Fruit fly (Drosophila melanogaster) whole organism, embryonic: ENCODE results near the gene CG32320.
A peak's percentile ranks its signal among the peaks of the same experiment; 100 is the strongest.

ENCODE experiments used
- Awh ChIP-seq: fragments of 200-800 bp; sonication (Bioruptor generic); IDR thresholded peaks from 2 replicates; pipeline ENCODE4, ENCODE4 v1.3.6; 2022; ENCODE audit warnings: missing biosample characterization, missing genetic modification characterization
- CG10267 ChIP-seq: fragments of 200-800 bp; sonication (Bioruptor generic); optimal IDR thresholded peaks from 2 replicates; lab custom pipeline; 2018; ENCODE audit warnings: missing biosample characterization, mild to moderate bottlenecking, missing genetic modification characterization, moderate library complexity
- CG12071 ChIP-seq: fragments of 200-800 bp; sonication (Bioruptor generic); optimal IDR thresholded peaks from 3 replicates; lab custom pipeline; 2018; ENCODE audit warnings: missing biosample characterization, mild to moderate bottlenecking, missing genetic modification characterization
- CG12104 ChIP-seq: fragments of 200-800 bp; sonication (Bioruptor generic); optimal IDR thresholded peaks from 3 replicates; lab custom pipeline; 2016; ENCODE audit warnings: missing biosample characterization, missing genetic modification characterization
- CG17328 ChIP-seq: fragments of 200-800 bp; sonication (Bioruptor generic); IDR thresholded peaks from 2 replicates; pipeline ENCODE4 v1.3.6; 2022; ENCODE audit warnings: missing biosample characterization, missing genetic modification characterization
- CG17802 ChIP-seq: fragments of 200-800 bp; sonication (Bioruptor generic); optimal IDR thresholded peaks from 2 replicates; lab custom pipeline; 2018; ENCODE audit warnings: missing biosample characterization, mild to moderate bottlenecking, missing genetic modification characterization, moderate library complexity
- CG1792 ChIP-seq: fragments of 200-800 bp; sonication (Bioruptor generic); optimal IDR thresholded peaks from 2 replicates; lab custom pipeline; 2016; ENCODE audit warnings: missing biosample characterization, missing genetic modification characterization
- CG18262 ChIP-seq: fragments of 200-800 bp; optimal IDR thresholded peaks from 3 replicates; lab custom pipeline; 2019; ENCODE audit warnings: missing biosample characterization, mild to moderate bottlenecking, missing genetic modification characterization, moderate library complexity
- CG18599 ChIP-seq: fragments of 200-800 bp; sonication (Bioruptor generic); optimal IDR thresholded peaks from 3 replicates; lab custom pipeline; 2017; ENCODE audit warnings: missing biosample characterization, missing genetic modification characterization, mild to moderate bottlenecking, moderate library complexity, missing genetic modification reagents
- CG31224 ChIP-seq: fragments of 200-800 bp; sonication (Bioruptor generic); IDR thresholded peaks from 2 replicates; pipeline ENCODE4 v1.3.6; 2022; ENCODE audit warnings: missing biosample characterization, missing genetic modification characterization
- CG31388 ChIP-seq: fragments of 200-800 bp; sonication (Bioruptor generic); optimal IDR thresholded peaks from 2 replicates; lab custom pipeline; 2016; ENCODE audit warnings: missing biosample characterization, missing genetic modification characterization
- CG32532 ChIP-seq: fragments of 200-800 bp; sonication (Bioruptor generic); IDR thresholded peaks from 2 replicates; pipeline ENCODE4 v1.3.6; 2022; ENCODE audit warnings: missing biosample characterization, missing genetic modification characterization
- CG34422 ChIP-seq: fragments of 200-800 bp; sonication (Bioruptor generic); IDR thresholded peaks from 3 replicates; pipeline ENCODE4 v1.3.6; 2022; ENCODE audit warnings: missing biosample characterization, missing genetic modification characterization
- CG4360 ChIP-seq: fragments of 200-800 bp; sonication (Bioruptor generic); IDR thresholded peaks from 2 replicates; pipeline ENCODE4 v1.3.6; 2022; ENCODE audit warnings: missing biosample characterization, missing genetic modification characterization
- CG4820 ChIP-seq: fragments of 200-800 bp; sonication (Bioruptor generic); optimal IDR thresholded peaks from 3 replicates; lab custom pipeline; 2016; ENCODE audit warnings: missing biosample characterization, missing genetic modification characterization
- CG6683 ChIP-seq: fragments of 200-800 bp; sonication (Bioruptor generic); optimal IDR thresholded peaks from 2 replicates; lab custom pipeline; 2017; ENCODE audit warnings: missing biosample characterization, mild to moderate bottlenecking, missing genetic modification characterization, missing genetic modification reagents
- CG6813 ChIP-seq: fragments of 200-800 bp; sonication (Bioruptor generic); optimal IDR thresholded peaks from 2 replicates; lab custom pipeline; 2017; ENCODE audit warnings: missing biosample characterization, missing genetic modification characterization, mild to moderate bottlenecking, moderate library complexity, missing genetic modification reagents
- CG7357 ChIP-seq: fragments of 200-800 bp; sonication (Bioruptor generic); IDR thresholded peaks from 3 replicates; pipeline ENCODE4 v1.3.6; 2022; ENCODE audit warnings: missing biosample characterization, missing genetic modification characterization
- CG7963 ChIP-seq: fragments of 200-800 bp; sonication (Bioruptor generic); IDR thresholded peaks from 3 replicates; pipeline ENCODE4 v1.3.6; 2022; ENCODE audit warnings: missing biosample characterization, missing genetic modification characterization; ENCODE audit not compliant: partially characterized antibody
- CG7987 ChIP-seq: fragments of 200-800 bp; sonication (Bioruptor generic); optimal IDR thresholded peaks from 2 replicates; lab custom pipeline; 2018; ENCODE audit warnings: missing biosample characterization, mild to moderate bottlenecking, missing genetic modification characterization, moderate library complexity
- CG9932 ChIP-seq: fragments of 200-800 bp; sonication (Bioruptor generic); IDR thresholded peaks from 2 replicates; pipeline ENCODE4 v1.3.6; 2022; ENCODE audit warnings: missing biosample characterization, missing genetic modification characterization
- CkIIα-i1 ChIP-seq: fragments of 200-800 bp; sonication (Bioruptor generic); IDR thresholded peaks from 2 replicates; pipeline ENCODE4 v1.3.6; 2022; ENCODE audit warnings: missing biosample characterization, missing genetic modification characterization
- D19B ChIP-seq: fragments of 200-800 bp; sonication (Bioruptor generic); optimal IDR thresholded peaks from 2 replicates; lab custom pipeline; 2017; ENCODE audit warnings: missing biosample characterization, mild to moderate bottlenecking, missing genetic modification characterization
- Dek ChIP-seq: fragments of 200-800 bp; sonication (Bioruptor generic); optimal IDR thresholded peaks from 3 replicates; lab custom pipeline; 2019; ENCODE audit warnings: missing biosample characterization, mild to moderate bottlenecking, missing genetic modification characterization, moderate library complexity
- Dref ChIP-seq: fragments of 200-800 bp; sonication (Bioruptor generic); IDR thresholded peaks from 2 replicates; pipeline ENCODE4 v1.3.6; 2022; ENCODE audit warnings: missing biosample characterization, missing genetic modification characterization
- Elba2 ChIP-seq: fragments of 200-800 bp; sonication (Bioruptor generic); optimal IDR thresholded peaks from 3 replicates; lab custom pipeline; 2016; ENCODE audit warnings: missing biosample characterization, missing genetic modification characterization
- Ets97D ChIP-seq: fragments of 200-800 bp; sonication (Bioruptor generic); optimal IDR thresholded peaks from 3 replicates; lab custom pipeline; 2016; ENCODE audit warnings: missing biosample characterization, missing genetic modification characterization
- Gug ChIP-seq: fragments of 200-800 bp; sonication (Bioruptor generic); IDR thresholded peaks from 4 replicates; pipeline ENCODE4 v1.3.6; 2022; ENCODE audit warnings: missing biosample characterization, missing genetic modification characterization
- H15 ChIP-seq: fragments of 200-800 bp; sonication (Bioruptor generic); IDR thresholded peaks from 3 replicates; pipeline ENCODE4 v1.3.6; 2022; ENCODE audit warnings: missing biosample characterization, missing genetic modification characterization
- HLH4C ChIP-seq: fragments of 200-800 bp; sonication (Bioruptor generic); IDR thresholded peaks from 3 replicates; pipeline ENCODE4 v1.3.6; 2022; ENCODE audit warnings: missing biosample characterization, missing genetic modification characterization; ENCODE audit not compliant: partially characterized antibody
- HLH54F ChIP-seq: fragments of 200-800 bp; sonication (Bioruptor generic); optimal IDR thresholded peaks from 3 replicates; lab custom pipeline; 2016; ENCODE audit warnings: missing biosample characterization, missing genetic modification characterization
- Hr3 ChIP-seq: fragments of 200-800 bp; sonication (Bioruptor generic); optimal IDR thresholded peaks from 3 replicates; lab custom pipeline; 2016; ENCODE audit warnings: missing biosample characterization, missing genetic modification characterization
- Hr78 ChIP-seq, 2 experiments: fragments of 200-800 bp in 1 of 2; fragments of >200 bp in 1 of 2; sonication (Bioruptor generic) in 1 of 2; optimal IDR thresholded peaks; 2 replicates each; lab custom pipeline; 2017 to 2019; ENCODE audit warnings: missing biosample characterization in 2 of 2, missing genetic modification characterization in 2 of 2, mild to moderate bottlenecking in 1 of 2, moderate library complexity in 1 of 2
- MESR4 ChIP-seq: fragments of 200-800 bp; sonication (Bioruptor generic); optimal IDR thresholded peaks from 2 replicates; lab custom pipeline; 2018; ENCODE audit warnings: missing biosample characterization, mild to moderate bottlenecking, missing genetic modification characterization, moderate library complexity
- abd-A ChIP-seq: fragments of 200-800 bp; sonication (Bioruptor generic); optimal IDR thresholded peaks from 3 replicates; lab custom pipeline; 2019; ENCODE audit warnings: missing biosample characterization, mild to moderate bottlenecking, missing genetic modification characterization, moderate library complexity
- al ChIP-seq: fragments of 200-800 bp; sonication (Bioruptor generic); IDR thresholded peaks from 2 replicates; pipeline ENCODE4 v1.3.6; 2022; ENCODE audit warnings: missing biosample characterization, missing genetic modification characterization
- az2 ChIP-seq: fragments of 200-800 bp; sonication (Bioruptor generic); optimal IDR thresholded peaks from 3 replicates; lab custom pipeline; 2016; ENCODE audit warnings: missing biosample characterization, missing genetic modification characterization
- bab2 ChIP-seq: fragments of 200-800 bp; sonication (Bioruptor generic); optimal IDR thresholded peaks from 2 replicates; lab custom pipeline; 2016; ENCODE audit warnings: missing biosample characterization, missing genetic modification characterization
- chn ChIP-seq: fragments of 200-800 bp; sonication (Bioruptor generic); optimal IDR thresholded peaks from 2 replicates; lab custom pipeline; 2016; ENCODE audit warnings: missing biosample characterization, missing genetic modification characterization
- dmrt99B ChIP-seq: fragments of 200-800 bp; sonication (Bioruptor generic); optimal IDR thresholded peaks from 2 replicates; lab custom pipeline; 2018; ENCODE audit warnings: missing biosample characterization, mild to moderate bottlenecking, missing genetic modification characterization, moderate library complexity
- fd96Cb ChIP-seq: fragments of 200-800 bp; sonication (Bioruptor generic); optimal IDR thresholded peaks from 2 replicates; lab custom pipeline; 2018; ENCODE audit warnings: missing biosample characterization, mild to moderate bottlenecking, missing genetic modification characterization, moderate library complexity
- gsb ChIP-seq: fragments of 200-800 bp; sonication (Bioruptor generic); IDR thresholded peaks from 2 replicates; pipeline ENCODE4 v1.3.6; 2022; ENCODE audit warnings: missing biosample characterization, missing genetic modification characterization
- kah ChIP-seq: fragments of 200-800 bp; sonication (Bioruptor generic); optimal IDR thresholded peaks from 2 replicates; lab custom pipeline; 2018; ENCODE audit warnings: missing biosample characterization, mild to moderate bottlenecking, missing genetic modification characterization
- nerfin-1 ChIP-seq: fragments of 200-800 bp; sonication (Bioruptor generic); optimal IDR thresholded peaks from 3 replicates; lab custom pipeline; 2019; ENCODE audit warnings: missing biosample characterization, mild to moderate bottlenecking, missing genetic modification characterization, moderate library complexity
- nom ChIP-seq: fragments of 200-800 bp; sonication (Bioruptor generic); optimal IDR thresholded peaks from 2 replicates; lab custom pipeline; 2017; ENCODE audit warnings: missing biosample characterization, missing genetic modification characterization, mild to moderate bottlenecking, moderate library complexity, missing genetic modification reagents
- otp ChIP-seq: fragments of 200-800 bp; sonication (Bioruptor generic); IDR thresholded peaks from 3 replicates; pipeline ENCODE4, ENCODE4 v1.3.6; 2022; ENCODE audit warnings: missing biosample characterization, missing genetic modification characterization
- ranshi ChIP-seq: fragments of 200-800 bp; sonication (Bioruptor generic); IDR thresholded peaks from 2 replicates; pipeline ENCODE4 v1.3.6; 2022; ENCODE audit warnings: missing biosample characterization, missing genetic modification characterization
- schlank ChIP-seq: fragments of 200-800 bp; sonication (Bioruptor generic); optimal IDR thresholded peaks from 2 replicates; lab custom pipeline; 2018; ENCODE audit warnings: missing biosample characterization, mild to moderate bottlenecking, missing genetic modification characterization
- slou ChIP-seq: fragments of 200-800 bp; sonication (Bioruptor generic); optimal IDR thresholded peaks from 3 replicates; lab custom pipeline; 2016; ENCODE audit warnings: missing biosample characterization, missing genetic modification characterization
- slp2 ChIP-seq: fragments of 200-800 bp; sonication (Bioruptor generic); optimal IDR thresholded peaks from 2 replicates; lab custom pipeline; 2016; ENCODE audit warnings: missing biosample characterization, missing genetic modification characterization
- trem ChIP-seq: fragments of 200-800 bp; optimal IDR thresholded peaks from 3 replicates; lab custom pipeline; 2019; ENCODE audit warnings: missing biosample characterization, mild to moderate bottlenecking, missing genetic modification characterization, moderate library complexity

CG32320 gene

dm6 chr3L:1442906-1443305 is 44.5 kb downstream of the CG32320 start (continued):
- TF ChIP-seq otp (GFP tag; lab: Robert Waterston, UW) (peak; percentile 96), H15 (GFP tag; lab: Robert Waterston, UW) (peak; percentile 92), CG18599 (GFP tag; lab: Kevin White, UChicago) (peak; percentile 45), CG4360 (GFP tag; lab: Robert Waterston, UW) (peak; percentile 80), nom (peak; percentile 29), Dref (GFP tag; lab: Robert Waterston, UW) (no peak), CG7357 (GFP tag; lab: Robert Waterston, UW) (peak; percentile 76), ranshi (peak; percentile 81; the same call in 1 of the 2 replicates), Ets97D (GFP tag; lab: Kevin White, UChicago) (peak; percentile 25), MESR4 (GFP tag; lab: Kevin White, UChicago) (no peak), nerfin-1 (tag; lab: Kevin White, UChicago) (peak; percentile 88), slp2 (GFP tag; lab: Kevin White, UChicago) (peak; percentile 74), Hr3 (peak; percentile 82), az2 (peak; percentile 93), schlank (tag; lab: Kevin White, UChicago) (no peak), D19B (peak; percentile 83), kah (peak; percentile 31), HLH54F (peak; percentile 47), trem (tag; lab: Kevin White, UChicago) (peak; percentile 91), CkIIα-i1 (GFP tag; lab: Robert Waterston, UW) (no peak), al (no peak), CG9932 (no peak), Awh (GFP tag; lab: Robert Waterston, UW) (peak; percentile 87), CG17328 (GFP tag; lab: Robert Waterston, UW) (peak; percentile 95), CG12071 (GFP tag; lab: Kevin White, UChicago) (no peak), CG4820 (GFP tag; lab: Kevin White, UChicago) (peak; percentile 85), dmrt99B (tag; lab: Kevin White, UChicago) (peak; percentile 81), gsb (peak; percentile 69), CG18262 (tag; lab: Kevin White, UChicago) (peak; percentile 96), CG1792 (GFP tag; lab: Kevin White, UChicago) (peak; percentile 22), CG6683 (GFP tag; lab: Kevin White, UChicago) (no peak), CG32532 (GFP tag; lab: Robert Waterston, UW) (peak; percentile 43), CG17802 (peak; percentile 65), chn (GFP tag; lab: Kevin White, UChicago) (peak; percentile 94), bab2 (GFP tag; lab: Kevin White, UChicago) (peak; percentile 83), CG31224 (GFP tag; lab: Robert Waterston, UW) (no peak), CG6813 (GFP tag; lab: Kevin White, UChicago) (peak; percentile 60), CG7987 (GFP tag; lab: Kevin White, UChicago) (no peak), Elba2 (GFP tag; lab: Kevin White, UChicago) (peak; percentile 59), CG31388 (GFP tag; lab: Kevin White, UChicago) (peak; percentile 65), Gug (GFP tag; lab: Robert Waterston, UW) (peak; percentile 77; the same call in 2 of the 4 replicates), CG7963 (no peak), slou (GFP tag; lab: Kevin White, UChicago) (no peak), CG10267 (tag; lab: Kevin White, UChicago) (peak; percentile 91), CG12104 (GFP tag; lab: Kevin White, UChicago) (peak; percentile 65), abd-A (tag; lab: Kevin White, UChicago) (peak; percentile 50), fd96Cb (tag; lab: Kevin White, UChicago) (peak; percentile 91), Dek (tag; lab: Kevin White, UChicago) (peak; percentile 5), HLH4C (no peak), Hr78 (GFP tag; optimal IDR thresholded peaks at IDR 0.05; lab: Kevin White, UChicago) (peak in 1 of 2 experiments; percentile 70), CG34422 (GFP tag; lab: Robert Waterston, UW) (peak; percentile 90)
